Fruit fly (Drosophila melanogaster) whole organism, adult: ENCODE data around the gene enc.

Source experiments
- CG11617 ChIP-seq: fragments of 200-800 bp; sonication (Bioruptor generic); optimal IDR thresholded peaks from 2 replicates; lab custom pipeline; 2017; ENCODE audit warnings: mild to moderate bottlenecking, missing biosample characterization, missing genetic modification reagents, missing genetic modification characterization
- CG12768 ChIP-seq: fragments of 200-800 bp; sonication (Bioruptor generic); optimal IDR thresholded peaks from 2 replicates; lab custom pipeline; 2017; ENCODE audit warnings: missing biosample characterization, missing genetic modification characterization, mild to moderate bottlenecking, moderate library complexity, missing genetic modification reagents
- CG14711 ChIP-seq: fragments of 200-800 bp; sonication (Bioruptor generic); optimal IDR thresholded peaks from 2 replicates; lab custom pipeline; 2018; ENCODE audit warnings: missing biosample characterization, mild to moderate bottlenecking, missing genetic modification characterization, moderate library complexity
- CG1620 ChIP-seq: fragments of 200-800 bp; sonication (Bioruptor generic); optimal IDR thresholded peaks from 2 replicates; lab custom pipeline; 2016; ENCODE audit warnings: missing biosample characterization, missing genetic modification characterization
- CG33017 ChIP-seq: fragments of 200-800 bp; sonication (Bioruptor generic); optimal IDR thresholded peaks from 2 replicates; lab custom pipeline; 2018; ENCODE audit warnings: missing biosample characterization, mild to moderate bottlenecking, missing genetic modification characterization, moderate library complexity
- CG5204 ChIP-seq: fragments of 200-800 bp; sonication (Bioruptor generic); optimal IDR thresholded peaks from 2 replicates; lab custom pipeline; 2016; ENCODE audit warnings: missing biosample characterization, missing genetic modification characterization
- CG7045 ChIP-seq: fragments of 200-800 bp; sonication (Bioruptor generic); optimal IDR thresholded peaks from 2 replicates; lab custom pipeline; 2017; ENCODE audit warnings: missing biosample characterization, mild to moderate bottlenecking, missing genetic modification characterization
- CG7101 ChIP-seq: fragments of 200-800 bp; sonication (Bioruptor generic); optimal IDR thresholded peaks from 2 replicates; lab custom pipeline; 2018; ENCODE audit warnings: missing biosample characterization, mild to moderate bottlenecking, missing genetic modification characterization, moderate library complexity
- Clk ChIP-seq: fragments of 200-800 bp; sonication (Bioruptor generic); optimal IDR thresholded peaks from 2 replicates; lab custom pipeline; 2017; ENCODE audit warnings: missing biosample characterization, missing genetic modification characterization
- Crg-1 ChIP-seq: fragments of 200-800 bp; sonication (Bioruptor generic); optimal IDR thresholded peaks from 2 replicates; lab custom pipeline; 2016; ENCODE audit warnings: missing biosample characterization, missing genetic modification characterization
- Hr96 ChIP-seq: fragments of 200-800 bp; sonication (Bioruptor generic); optimal IDR thresholded peaks from 2 replicates; lab custom pipeline; 2016; ENCODE audit warnings: missing biosample characterization, missing genetic modification characterization
- Mnt ChIP-seq: fragments of 200-800 bp; sonication (Bioruptor generic); optimal IDR thresholded peaks from 2 replicates; lab custom pipeline; 2016; ENCODE audit warnings: missing biosample characterization, mild to moderate bottlenecking, missing genetic modification characterization
- bab1 ChIP-seq: fragments of 200-800 bp; sonication (Bioruptor generic); optimal IDR thresholded peaks from 3 replicates; lab custom pipeline; 2019; ENCODE audit warnings: missing biosample characterization, mild to moderate bottlenecking, missing genetic modification characterization, moderate library complexity
- cic ChIP-seq: fragments of 200-800 bp; sonication (Bioruptor generic); optimal IDR thresholded peaks from 2 replicates; lab custom pipeline; 2017; ENCODE audit warnings: missing biosample characterization, mild to moderate bottlenecking, missing genetic modification characterization, moderate library complexity
- cnc ChIP-seq, 2 experiments: fragments of >200 bp; optimal IDR thresholded peaks; 2 replicates each; lab custom pipeline; 2017
- kay ChIP-seq: fragments of 200-800 bp; sonication (Bioruptor generic); peaks from one replicate; lab custom pipeline; 2016; ENCODE audit warnings: missing biosample characterization, missing genetic modification characterization, borderline replicate concordance
- ovo ChIP-seq: fragments of 200-800 bp; sonication (Bioruptor generic); optimal IDR thresholded peaks from 2 replicates; lab custom pipeline; 2016; ENCODE audit warnings: missing biosample characterization, missing genetic modification characterization
- pad ChIP-seq: fragments of 200-800 bp; sonication (Bioruptor generic); optimal IDR thresholded peaks from 3 replicates; lab custom pipeline; 2017; ENCODE audit warnings: missing biosample characterization, missing genetic modification characterization, mild to moderate bottlenecking, moderate library complexity, missing genetic modification reagents
- tj ChIP-seq: fragments of 200-800 bp; sonication (Bioruptor generic); optimal IDR thresholded peaks from 3 replicates; lab custom pipeline; 2017; ENCODE audit warnings: missing biosample characterization, mild to moderate bottlenecking, missing genetic modification characterization, moderate library complexity
- toe ChIP-seq: fragments of 200-800 bp; sonication (Bioruptor generic); optimal IDR thresholded peaks from 2 replicates; lab custom pipeline; 2016; ENCODE audit warnings: missing biosample characterization, missing genetic modification characterization

Gene enc

dm6 chr3L:3798488-3798887 is 20.0 kb upstream of the enc start:
- TF ChIP-seq kay (GFP tag; lab: Kevin White, UChicago): peak; percentile 28
- TF ChIP-seq cnc (optimal IDR thresholded peaks at IDR 0.05; lab: Kevin White, UChicago): no peak

- TF ChIP-seq ovo (no peak), cic (GFP tag; lab: Kevin White, UChicago) (no peak), CG14711 (no peak), CG12768 (no peak)
Observed at dm6 chr3L:3799766-3800165, 18.7 kb upstream of the enc start.

DNA sequence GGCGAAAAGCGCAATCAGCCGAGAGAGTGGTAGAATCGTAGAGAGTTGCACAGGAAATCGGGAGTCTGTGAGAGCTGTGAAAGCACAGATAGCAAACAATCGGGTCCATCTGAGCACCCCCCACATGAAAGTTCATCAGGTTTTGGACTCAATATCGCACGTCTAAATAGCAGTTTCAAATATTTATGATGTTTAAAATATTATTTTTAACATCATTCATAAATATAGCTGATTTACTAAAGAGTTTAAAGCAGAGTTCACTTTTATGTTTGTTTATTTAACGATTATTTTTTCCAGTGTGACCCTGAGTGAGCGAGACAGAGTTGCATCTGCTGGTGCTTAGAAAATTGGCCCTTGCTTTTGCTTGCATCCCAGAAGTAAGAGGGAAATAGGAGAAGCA is 17.1 kb upstream of the enc start:
- TF ChIP-seq kay (GFP tag; lab: Kevin White, UChicago): no peak
- peak; percentile 18 for TF ChIP-seq CG33017 (tag; lab: Kevin White, UChicago)

dm6 chr3L:3801813-3802212 is 16.7 kb upstream of the enc start:
- TF ChIP-seq bab1 (GFP tag; lab: Kevin White, UChicago): no peak
- no peak for TF ChIP-seq kay (GFP tag; lab: Kevin White, UChicago)
- no peak for TF ChIP-seq CG5204 (GFP tag; lab: Kevin White, UChicago)
- TF ChIP-seq toe (GFP tag; lab: Kevin White, UChicago): no peak
- TF ChIP-seq pad (GFP tag; lab: Kevin White, UChicago): no peak
- no peak for TF ChIP-seq Mnt (GFP tag; lab: Kevin White, UChicago)
- TF ChIP-seq CG1620 (GFP tag; lab: Kevin White, UChicago): no peak
- no peak for TF ChIP-seq cnc (optimal IDR thresholded peaks at IDR 0.05; lab: Kevin White, UChicago)
- no peak for TF ChIP-seq ovo
- TF ChIP-seq Clk: no peak
- TF ChIP-seq Hr96 (GFP tag; lab: Kevin White, UChicago): no peak
- TF ChIP-seq Crg-1 (GFP tag; lab: Kevin White, UChicago): no peak
- TF ChIP-seq CG12768: no peak
- TF ChIP-seq CG11617: no peak
- no peak for TF ChIP-seq tj (GFP tag; lab: Kevin White, UChicago)
- TF ChIP-seq CG33017 (tag; lab: Kevin White, UChicago): no peak

dm6 chr3L:3802677-3803076 is 15.8 kb upstream of the enc start:
- TF ChIP-seq CG33017 (tag; lab: Kevin White, UChicago): peak; percentile 44
- TF ChIP-seq cic (GFP tag; lab: Kevin White, UChicago): peak; percentile 38
- no peak for TF ChIP-seq toe (GFP tag; lab: Kevin White, UChicago)
- no peak for TF ChIP-seq Mnt (GFP tag; lab: Kevin White, UChicago)
- TF ChIP-seq Hr96 (GFP tag; lab: Kevin White, UChicago): peak; percentile 63
- TF ChIP-seq CG11617: peak; percentile 7
- peak; percentile 41 for TF ChIP-seq CG5204 (GFP tag; lab: Kevin White, UChicago)
- peak; percentile 26 for TF ChIP-seq CG7101 (tag; lab: Kevin White, UChicago)
- peak; percentile 3 for TF ChIP-seq tj (GFP tag; lab: Kevin White, UChicago)

dm6 chr3L:3806330-3806729 is 12.1 kb upstream of the enc start, which contains the start of the genes CG32264, ntc and IntS10:
Gene CG32264, minus strand, starts transcription at chr3L:3806459.
Gene ntc, minus strand, starts transcription at chr3L:3806459.
Gene IntS10, plus strand, starts transcription at chr3L:3806710.
- peak; percentile 67 for TF ChIP-seq CG7045
- TF ChIP-seq CG33017 (tag; lab: Kevin White, UChicago): peak; percentile 60
- peak; percentile 80 for TF ChIP-seq CG11617
- TF ChIP-seq cic (GFP tag; lab: Kevin White, UChicago): peak; percentile 44
- TF ChIP-seq Hr96 (GFP tag; lab: Kevin White, UChicago): peak; percentile 84
- TF ChIP-seq bab1 (GFP tag; lab: Kevin White, UChicago): peak; percentile 71
- peak; percentile 12 for TF ChIP-seq ovo
- TF ChIP-seq pad (GFP tag; lab: Kevin White, UChicago): peak; percentile 73
- peak; percentile 71 for TF ChIP-seq CG14711
- TF ChIP-seq kay (GFP tag; lab: Kevin White, UChicago): no peak
- peak; percentile 92 for TF ChIP-seq toe (GFP tag; lab: Kevin White, UChicago)
- TF ChIP-seq CG12768: peak; percentile 83
- TF ChIP-seq tj (GFP tag; lab: Kevin White, UChicago): peak; percentile 44
- no peak for TF ChIP-seq cnc (optimal IDR thresholded peaks at IDR 0.05; lab: Kevin White, UChicago)
- TF ChIP-seq CG7101 (tag; lab: Kevin White, UChicago): peak; percentile 81
- TF ChIP-seq CG5204 (GFP tag; lab: Kevin White, UChicago): no peak
- peak; percentile 71 for TF ChIP-seq Clk
- peak; percentile 87 for TF ChIP-seq Crg-1 (GFP tag; lab: Kevin White, UChicago)
- peak; percentile 80 for TF ChIP-seq Mnt (GFP tag; lab: Kevin White, UChicago)
- peak; percentile 91 for TF ChIP-seq CG1620 (GFP tag; lab: Kevin White, UChicago)

DNA sequence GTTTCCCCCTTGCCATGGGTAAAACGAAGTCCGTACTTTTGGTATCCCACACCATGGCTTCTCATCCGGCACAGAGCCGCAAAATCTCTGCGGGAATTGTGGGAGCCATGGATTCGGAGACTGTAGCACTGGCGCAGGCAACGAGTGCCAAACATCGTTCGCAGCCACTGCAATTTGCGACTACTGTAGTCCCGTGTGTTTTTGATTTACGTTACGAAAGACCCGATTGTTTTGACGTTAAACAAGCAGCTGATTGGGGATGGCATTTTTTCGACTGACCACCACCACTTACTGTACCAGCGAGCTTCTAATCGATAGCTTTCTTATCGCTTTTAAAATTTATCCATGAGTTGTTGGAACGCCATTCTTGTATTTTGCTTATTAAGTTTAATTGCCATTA is 8.5 kb upstream of the enc start, which contains the start of gene CG32262:
Gene CG32262, minus strand, starts transcription at position 254 of the 400 bp plus-strand sequence.
- TF ChIP-seq cnc (optimal IDR thresholded peaks at IDR 0.05; lab: Kevin White, UChicago) (no peak), bab1 (GFP tag; lab: Kevin White, UChicago) (peak; percentile 29), Mnt (GFP tag; lab: Kevin White, UChicago) (peak; percentile 28), CG7045 (no peak), CG5204 (GFP tag; lab: Kevin White, UChicago) (no peak)
